Worm (Caenorhabditis elegans): ENCODE measurements around the gene ctns-1.

ce11 chrII:8117426-8117825 lies 19.3 kb downstream of the ctns-1 start:
- TF ChIP-seq pha-4 (tag; optimal IDR thresholded peaks at IDR 0.05) (no peak), unc-39 (tag; optimal IDR thresholded peaks at IDR 0.05) (no peak), nhr-237 (tag; optimal IDR thresholded peaks at IDR 0.05) (no peak)
